Fruit fly (Drosophila melanogaster) whole organism, larva: ENCODE measurements around the gene Mob3.

Source experiments
- noc ChIP-seq: fragments of 200-800 bp; sonication (Bioruptor generic); optimal IDR thresholded peaks from 3 replicates; lab custom pipeline; 2019; ENCODE audit warnings: missing biosample characterization, mild to moderate bottlenecking, missing genetic modification characterization, moderate library complexity

Gene Mob3

DNA sequence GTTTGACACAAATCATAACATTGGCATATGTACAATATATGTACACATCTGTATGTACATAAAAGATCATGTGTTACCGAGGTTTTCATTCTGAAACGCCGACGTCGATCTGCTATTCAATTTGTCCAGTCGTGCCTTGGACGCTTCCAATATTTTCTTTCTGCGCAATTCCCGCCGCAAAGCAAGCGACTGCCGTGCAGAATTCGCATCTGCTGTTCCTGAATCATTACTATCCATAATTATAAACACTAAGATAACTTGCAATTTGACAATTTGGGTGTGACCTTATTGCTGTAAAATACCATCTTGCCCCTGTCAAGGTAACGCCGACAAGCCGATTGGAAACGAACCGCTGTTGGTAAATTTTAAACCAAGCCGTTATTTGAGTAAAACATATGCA is 46.7 kb downstream of the Mob3 start:
- no peak for TF ChIP-seq noc (tag; lab: Kevin White, UChicago)

DNA sequence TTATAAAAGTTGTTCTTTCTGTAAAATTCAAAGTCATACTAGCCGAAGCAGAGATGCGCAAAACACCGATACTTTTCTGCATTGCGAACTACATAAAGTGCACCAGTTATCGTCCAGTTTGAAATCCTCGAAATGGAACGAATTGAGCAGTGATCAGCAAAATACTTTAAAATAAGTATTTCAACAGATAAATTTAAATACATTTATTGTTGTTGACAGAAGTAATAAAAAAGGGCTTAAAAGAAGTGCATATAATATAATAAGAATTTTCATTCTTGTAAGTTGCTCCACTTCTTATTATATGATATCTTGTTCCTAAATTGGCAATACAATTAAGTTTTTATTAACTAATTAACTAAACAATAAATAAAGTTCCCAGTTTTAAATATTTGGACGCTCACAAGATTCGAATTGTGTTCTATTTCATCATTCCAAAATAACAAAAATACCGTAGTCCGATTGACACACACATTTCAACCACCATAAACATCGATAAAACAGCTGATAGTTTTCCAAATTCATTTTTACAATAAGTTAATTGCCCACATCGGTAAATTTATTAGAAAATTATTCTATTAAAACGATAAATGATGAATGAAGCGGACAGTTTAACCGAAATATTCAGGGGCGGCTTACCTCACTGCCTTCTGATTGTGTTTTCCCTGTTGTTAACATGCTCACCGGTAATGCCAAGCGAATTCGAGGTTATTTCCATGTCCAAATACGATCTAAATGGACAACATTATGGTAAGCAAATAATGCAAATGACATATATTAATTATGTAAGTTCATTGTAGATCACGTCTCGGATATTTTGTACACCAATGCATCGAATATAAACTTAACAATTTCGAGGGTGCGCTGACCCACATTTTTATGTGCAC is 49.4 kb downstream of the Mob3 start, which contains the start of the genes Usp14 and CG4972:
TSS of gene Usp14 (minus strand) at position 70 of the 884 bp plus-strand sequence.
TSS of gene CG4972 (plus strand) at position 466 of the 884 bp plus-strand sequence.
- no peak for TF ChIP-seq noc (tag; lab: Kevin White, UChicago)

DNA sequence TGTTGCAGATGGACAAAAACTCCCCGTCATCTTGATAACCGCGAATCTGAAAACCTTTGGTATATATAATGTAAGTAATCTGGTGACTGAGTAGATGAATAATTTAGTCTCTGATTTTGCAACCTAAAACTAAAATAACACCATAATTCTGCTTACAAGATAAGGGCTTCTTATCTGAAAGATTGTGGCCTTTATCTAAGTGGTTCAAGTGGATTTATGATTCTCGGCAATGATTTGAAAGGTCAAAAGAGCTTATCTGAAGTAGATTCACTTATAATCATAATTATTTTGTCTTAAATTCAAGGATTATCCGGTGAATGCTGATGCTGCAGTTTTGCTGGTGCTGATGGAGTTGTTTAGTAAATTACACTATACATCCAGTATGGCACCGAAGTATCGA is 50.8 kb downstream of the Mob3 start:
- TF ChIP-seq noc (tag; lab: Kevin White, UChicago) = no peak
